Worm (Caenorhabditis elegans) whole organism, late embryonic: ENCODE measurements around the gene B0294.1.
A peak's percentile ranks its signal among the peaks of the same experiment; 100 is the strongest.

ENCODE experiments used
- C08G9.2 ChIP-seq: sonication (generic microtip); optimal IDR thresholded peaks from 2 replicates; lab custom pipeline; 2016; ENCODE audit warnings: mild to moderate bottlenecking, missing genetic modification characterization, moderate library complexity, missing compliant biosample characterization
- C38D4.7 ChIP-seq: fragments of 200-800 bp; sonication (Bioruptor generic); optimal IDR thresholded peaks from 2 replicates; lab custom pipeline; 2018; ENCODE audit warnings: mild to moderate bottlenecking, missing genetic modification characterization, moderate library complexity, missing compliant biosample characterization
- F13H6.1 ChIP-seq: sonication (generic microtip); optimal IDR thresholded peaks from 2 replicates; lab custom pipeline; 2016; ENCODE audit warnings: missing genetic modification characterization, missing compliant biosample characterization
- K02D7.2 ChIP-seq: sonication (generic microtip); optimal IDR thresholded peaks from 2 replicates; lab custom pipeline; 2017; ENCODE audit warnings: mild to moderate bottlenecking, missing genetic modification characterization, missing compliant biosample characterization
- ahr-1 ChIP-seq: sonication (generic microtip); optimal IDR thresholded peaks from 2 replicates; lab custom pipeline; 2016; ENCODE audit warnings: missing genetic modification characterization, missing compliant biosample characterization
- ama-1 ChIP-seq: fragments of 150-350 bp; optimal IDR thresholded peaks from 2 replicates; lab custom pipeline; 2014
- ceh-2 ChIP-seq: sonication (generic microtip); optimal IDR thresholded peaks from 2 replicates; lab custom pipeline; 2016; ENCODE audit warnings: missing genotype, missing genetic modification characterization, missing compliant biosample characterization
- ceh-22 ChIP-seq: sonication (generic microtip); optimal IDR thresholded peaks from 2 replicates; lab custom pipeline; 2017; ENCODE audit warnings: missing biosample characterization, missing genetic modification characterization
- ceh-24 ChIP-seq: sonication (generic microtip); optimal IDR thresholded peaks from 2 replicates; lab custom pipeline; 2016; ENCODE audit warnings: mild to moderate bottlenecking, missing genetic modification characterization, missing compliant biosample characterization
- ceh-31 ChIP-seq: sonication (generic microtip); optimal IDR thresholded peaks from 2 replicates; lab custom pipeline; 2016; ENCODE audit warnings: missing genetic modification characterization, missing compliant biosample characterization
- ceh-45 ChIP-seq: fragments of 200-800 bp; sonication (Bioruptor generic); IDR thresholded peaks from 2 replicates; pipeline ENCODE4 v1.3.6; 2022; ENCODE audit warnings: missing genetic modification reagents, missing genetic modification characterization, missing compliant biosample characterization
- ceh-48 ChIP-seq: sonication (generic microtip); optimal IDR thresholded peaks from 2 replicates; lab custom pipeline; 2016; ENCODE audit warnings: missing genetic modification characterization, inconsistent platforms, missing compliant biosample characterization
- ceh-6 ChIP-seq: fragments of 200-800 bp; sonication (Bioruptor generic); optimal IDR thresholded peaks from 2 replicates; lab custom pipeline; 2018; ENCODE audit warnings: mild to moderate bottlenecking, missing genetic modification characterization, missing compliant biosample characterization
- ceh-9 ChIP-seq: sonication (generic microtip); optimal IDR thresholded peaks from 2 replicates; lab custom pipeline; 2016; ENCODE audit warnings: mild to moderate bottlenecking, missing genetic modification characterization, inconsistent platforms, missing compliant biosample characterization
- dmd-4 ChIP-seq: sonication (generic microtip); optimal IDR thresholded peaks from 2 replicates; lab custom pipeline; 2016; ENCODE audit warnings: borderline replicate concordance, missing genetic modification characterization, missing compliant biosample characterization
- dve-1 ChIP-seq: sonication (generic microtip); optimal IDR thresholded peaks from 2 replicates; lab custom pipeline; 2017; ENCODE audit warnings: antibody characterized with exemption, mild to moderate bottlenecking, missing genetic modification characterization, missing compliant biosample characterization
- elt-2 ChIP-seq: sonication (generic microtip); optimal IDR thresholded peaks from 2 replicates; lab custom pipeline; 2016; ENCODE audit warnings: missing genetic modification reagents, missing genetic modification characterization, missing compliant biosample characterization
- ets-4 ChIP-seq: sonication (generic microtip); optimal IDR thresholded peaks from 2 replicates; lab custom pipeline; 2016; ENCODE audit warnings: missing genetic modification characterization, missing compliant biosample characterization
- eyg-1 ChIP-seq: sonication (generic microtip); optimal IDR thresholded peaks from 2 replicates; lab custom pipeline; 2016; ENCODE audit warnings: missing genotype, missing genetic modification characterization, missing compliant biosample characterization
- fkh-10 ChIP-seq: fragments of 150-350 bp; optimal IDR thresholded peaks from 2 replicates; lab custom pipeline; 2014; ENCODE audit warnings: missing biosample characterization, missing genetic modification reagents, missing genetic modification characterization
- fkh-6 ChIP-seq: sonication (generic microtip); optimal IDR thresholded peaks from 2 replicates; lab custom pipeline; 2016; ENCODE audit warnings: missing genetic modification characterization, missing compliant biosample characterization
- hlh-13 ChIP-seq: fragments of 200-800 bp; sonication (Bioruptor generic); optimal IDR thresholded peaks from 2 replicates; lab custom pipeline; 2018; ENCODE audit warnings: mild to moderate bottlenecking, missing genetic modification characterization, missing compliant biosample characterization
- hlh-30 ChIP-seq: sonication (generic microtip); optimal IDR thresholded peaks from 2 replicates; lab custom pipeline; 2017; ENCODE audit warnings: antibody characterized with exemption, missing genetic modification characterization, missing compliant biosample characterization; ENCODE audit not compliant: insufficient read depth
- hlh-8 ChIP-seq: sonication (generic microtip); optimal IDR thresholded peaks from 2 replicates; lab custom pipeline; 2016; ENCODE audit warnings: missing genotype, missing genetic modification characterization, missing compliant biosample characterization
- lin-11 ChIP-seq: fragments of 200-800 bp; sonication (Bioruptor generic); optimal IDR thresholded peaks from 2 replicates; lab custom pipeline; 2018; ENCODE audit warnings: mild to moderate bottlenecking, missing genetic modification characterization, missing compliant biosample characterization
- madf-2 ChIP-seq: sonication (generic microtip); optimal IDR thresholded peaks from 2 replicates; lab custom pipeline; 2017; ENCODE audit warnings: missing genetic modification characterization, missing compliant biosample characterization
- mec-3 ChIP-seq: sonication (generic microtip); optimal IDR thresholded peaks from 2 replicates; lab custom pipeline; 2016; ENCODE audit warnings: borderline replicate concordance, missing genetic modification characterization, missing compliant biosample characterization
- nfya-1 ChIP-seq: sonication (generic microtip); optimal IDR thresholded peaks from 2 replicates; lab custom pipeline; 2017; ENCODE audit warnings: missing genetic modification characterization, mild to moderate bottlenecking, missing compliant biosample characterization, antibody characterized with exemption, moderate library complexity
- pag-3 ChIP-seq: sonication (generic microtip); optimal IDR thresholded peaks from 2 replicates; lab custom pipeline; 2016; ENCODE audit warnings: missing compliant biosample characterization, missing genetic modification characterization, borderline replicate concordance
- pat-9 ChIP-seq: fragments of 200-800 bp; sonication (Bioruptor generic); optimal IDR thresholded peaks from 2 replicates; lab custom pipeline; 2018; ENCODE audit warnings: mild to moderate bottlenecking, missing genetic modification characterization, moderate library complexity, missing compliant biosample characterization
- pha-2 ChIP-seq: sonication (generic microtip); optimal IDR thresholded peaks from 2 replicates; lab custom pipeline; 2017; ENCODE audit warnings: mild to moderate bottlenecking, missing genetic modification characterization, missing compliant biosample characterization
- rnt-1 ChIP-seq: sonication (generic microtip); optimal IDR thresholded peaks from 2 replicates; lab custom pipeline; 2016; ENCODE audit warnings: missing genetic modification characterization, missing compliant biosample characterization
- sdc-2 ChIP-seq: sonication (generic microtip); optimal IDR thresholded peaks from 2 replicates; lab custom pipeline; 2016; ENCODE audit warnings: missing genotype, missing genetic modification characterization, missing compliant biosample characterization
- sox-2 ChIP-seq: fragments of 200-800 bp; sonication (Bioruptor generic); IDR thresholded peaks from 2 replicates; pipeline ENCODE4 v1.3.6; 2022; ENCODE audit warnings: missing genetic modification reagents, missing genetic modification characterization, missing compliant biosample characterization
- tbx-2 ChIP-seq: sonication (generic microtip); optimal IDR thresholded peaks from 2 replicates; lab custom pipeline; 2016; ENCODE audit warnings: missing genetic modification characterization, missing compliant biosample characterization
- tbx-7 ChIP-seq: sonication (generic microtip); optimal IDR thresholded peaks from 2 replicates; lab custom pipeline; 2016; ENCODE audit warnings: missing genotype, missing genetic modification characterization, missing compliant biosample characterization
- zip-5 ChIP-seq: sonication (generic microtip); optimal IDR thresholded peaks from 2 replicates; lab custom pipeline; 2016; ENCODE audit warnings: missing genetic modification characterization, missing compliant biosample characterization
- ztf-16 ChIP-seq: sonication (generic microtip); optimal IDR thresholded peaks from 2 replicates; lab custom pipeline; 2017; ENCODE audit warnings: missing genetic modification characterization, missing compliant biosample characterization

The B0294.1 gene

ce11 chrX:1853596-1853995 lies 43.5 kb downstream of the B0294.1 start, which contains the start of gene T26C11.9:
Gene T26C11.9, minus strand, starts transcription at chrX:1853849.
- TF ChIP-seq F13H6.1 (tag; lab: Kevin White, UChicago) (no peak), sox-2 (GFP tag; lab: Robert Waterston, UW) (no peak), ceh-24 (tag; lab: Kevin White, UChicago) (no peak), ceh-2 (peak; percentile 48), pat-9 (no peak), elt-2 (peak; percentile 5), mec-3 (no peak), pha-2 (no peak), eyg-1 (tag; lab: Kevin White, UChicago) (no peak), ceh-45 (no peak), ceh-31 (tag; lab: Kevin White, UChicago) (peak; percentile 72), zip-5 (tag; lab: Kevin White, UChicago) (peak; percentile 6), pag-3 (no peak), nfya-1 (tag; lab: Kevin White, UChicago) (no peak), ceh-22 (no peak), ceh-6 (GFP tag; lab: Kevin White, UChicago) (no peak), madf-2 (tag; lab: Kevin White, UChicago) (no peak), ets-4 (tag; lab: Kevin White, UChicago) (peak; percentile 56), tbx-2 (peak; percentile 40), fkh-6 (no peak), fkh-10 (GFP tag; lab: Kevin White, UChicago) (no peak), rnt-1 (peak; percentile 15), ceh-48 (tag; lab: Kevin White, UChicago) (peak; percentile 59), C38D4.7 (GFP tag; lab: Kevin White, UChicago) (no peak), C08G9.2 (tag; lab: Kevin White, UChicago) (peak; percentile 75), sdc-2 (tag; lab: Kevin White, UChicago) (peak; percentile 73), hlh-30 (no peak), ceh-9 (tag; lab: Kevin White, UChicago) (no peak), dmd-4 (tag; lab: Kevin White, UChicago) (no peak), tbx-7 (tag; lab: Kevin White, UChicago) (peak; percentile 38), K02D7.2 (no peak), hlh-8 (tag; lab: Kevin White, UChicago) (no peak), ztf-16 (tag; lab: Kevin White, UChicago) (no peak)
- TF ChIP-seq, all 69 proteins: peak for 11

DNA sequence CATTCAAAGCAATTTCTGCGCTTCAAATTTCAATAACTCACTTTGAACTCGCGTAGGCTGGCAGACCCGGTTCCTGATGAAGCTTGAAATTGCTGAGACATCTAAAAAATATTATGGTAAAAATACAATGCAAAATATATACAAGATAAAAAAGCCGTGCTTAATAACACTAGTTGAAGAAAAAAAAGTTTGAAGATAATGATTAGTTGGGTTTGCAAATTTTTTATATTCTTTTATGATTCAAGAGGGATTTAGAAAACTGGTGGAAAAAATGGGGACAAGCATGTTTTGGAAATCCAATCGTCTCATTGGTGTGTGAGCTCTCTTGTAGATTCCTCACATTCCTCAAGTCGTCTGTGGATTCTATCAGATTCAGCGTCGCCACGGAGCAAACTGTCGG lies 44.5 kb downstream of the B0294.1 start, which contains the start of gene ceh-21:
Gene ceh-21 (minus strand): TSS at position 101 of the 400 bp plus-strand sequence.
- TF ChIP-seq rnt-1 (no peak), mec-3 (no peak), elt-2 (no peak), ahr-1 (tag; lab: Kevin White, UChicago) (no peak), lin-11 (tag; lab: Kevin White, UChicago) (no peak), hlh-30 (no peak), pat-9 (no peak), nfya-1 (tag; lab: Kevin White, UChicago) (no peak)

DNA sequence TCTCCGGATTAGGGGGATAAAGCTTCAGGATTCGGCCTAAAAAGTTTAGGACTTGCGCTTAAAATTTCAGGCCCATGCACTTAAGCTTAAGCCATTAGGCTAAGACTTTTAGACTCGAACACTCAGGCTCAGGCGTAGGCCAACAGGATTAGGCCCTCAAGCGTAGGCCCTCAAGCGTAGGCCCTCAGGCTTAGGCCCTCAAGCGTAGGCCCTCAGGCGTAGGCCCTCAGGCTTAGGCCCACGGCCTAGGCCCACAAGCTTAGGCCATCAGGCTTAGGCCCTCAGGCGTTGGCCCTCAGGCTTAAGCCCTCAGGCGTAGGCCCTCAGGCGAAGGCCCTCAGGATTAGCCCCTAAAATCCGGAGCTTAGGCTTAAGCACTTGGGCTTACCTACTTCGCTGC lies 46.6 kb downstream of the B0294.1 start:
- no peak for TF ChIP-seq dve-1 (tag; lab: Kevin White, UChicago)

DNA sequence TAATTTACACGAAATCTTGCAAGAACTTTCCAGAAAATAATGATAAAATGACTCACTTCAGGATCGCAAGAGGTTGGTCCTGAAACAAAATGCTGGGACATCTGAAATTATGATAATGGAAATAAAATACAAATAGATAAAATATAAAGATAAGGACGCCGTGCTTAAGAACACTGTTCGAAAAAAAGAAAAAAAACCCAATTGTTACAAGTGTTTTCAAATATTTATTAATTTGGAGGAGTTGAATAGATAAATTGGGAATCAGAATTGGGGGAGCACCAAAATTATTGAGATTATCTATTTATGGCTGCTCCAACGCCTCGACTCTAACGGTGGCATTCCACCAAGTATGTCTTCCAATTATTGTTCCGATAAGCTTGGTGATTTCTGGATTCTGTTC lies 48.6 kb downstream of the B0294.1 start, which contains the start of gene ceh-41:
Gene ceh-41 (minus strand): TSS at position 101 of the 400 bp plus-strand sequence.
- no peak for TF ChIP-seq pha-2
- TF ChIP-seq elt-2, result no peak
- TF ChIP-seq ama-1 (lab: Kevin White, UChicago), result no peak
- TF ChIP-seq mec-3, result no peak
- no peak for TF ChIP-seq ahr-1 (tag; lab: Kevin White, UChicago)
- TF ChIP-seq hlh-13 (GFP tag; lab: Kevin White, UChicago), result no peak
- no peak for TF ChIP-seq ceh-6 (GFP tag; lab: Kevin White, UChicago)
